Fruit fly (Drosophila melanogaster) whole organism, adult: ENCODE measurements around the gene CG7115.

Experiments
- CG11617 ChIP-seq: fragments of 200-800 bp; sonication (Bioruptor generic); optimal IDR thresholded peaks from 2 replicates; lab custom pipeline; 2017; ENCODE audit warnings: mild to moderate bottlenecking, missing biosample characterization, missing genetic modification reagents, missing genetic modification characterization
- CG14711 ChIP-seq: fragments of 200-800 bp; sonication (Bioruptor generic); optimal IDR thresholded peaks from 2 replicates; lab custom pipeline; 2018; ENCODE audit warnings: missing biosample characterization, mild to moderate bottlenecking, missing genetic modification characterization, moderate library complexity
- CG1620 ChIP-seq: fragments of 200-800 bp; sonication (Bioruptor generic); optimal IDR thresholded peaks from 2 replicates; lab custom pipeline; 2016; ENCODE audit warnings: missing biosample characterization, missing genetic modification characterization
- CG5204 ChIP-seq: fragments of 200-800 bp; sonication (Bioruptor generic); optimal IDR thresholded peaks from 2 replicates; lab custom pipeline; 2016; ENCODE audit warnings: missing biosample characterization, missing genetic modification characterization
- Clk ChIP-seq: fragments of 200-800 bp; sonication (Bioruptor generic); optimal IDR thresholded peaks from 2 replicates; lab custom pipeline; 2017; ENCODE audit warnings: missing biosample characterization, missing genetic modification characterization
- tj ChIP-seq: fragments of 200-800 bp; sonication (Bioruptor generic); optimal IDR thresholded peaks from 3 replicates; lab custom pipeline; 2017; ENCODE audit warnings: missing biosample characterization, mild to moderate bottlenecking, missing genetic modification characterization, moderate library complexity

DNA sequence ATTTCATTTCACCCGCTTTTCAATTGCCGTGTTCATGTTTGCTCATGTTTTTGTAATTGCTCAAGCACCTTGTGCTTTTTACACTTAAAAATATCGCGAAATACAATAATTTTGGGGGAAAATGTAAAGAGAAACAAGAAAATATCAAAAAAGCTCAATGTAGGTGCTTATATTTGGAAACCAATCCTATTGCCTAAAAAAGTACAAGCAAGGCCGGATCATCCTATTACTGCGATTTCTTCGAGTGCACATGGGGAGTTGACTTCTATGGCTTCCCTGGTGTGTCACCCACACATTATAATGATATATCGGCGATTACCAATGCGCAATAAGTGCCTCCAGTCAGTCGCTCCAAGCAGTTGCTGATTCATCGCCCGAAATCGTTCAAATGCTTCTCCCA lies 20.3 kb downstream of the CG7115 start:
- no peak for TF ChIP-seq CG11617 (GFP tag; lab: Kevin White, UChicago)
- TF ChIP-seq CG14711 (tag; lab: Kevin White, UChicago), result no peak
- no peak for TF ChIP-seq CG5204 (GFP tag; lab: Kevin White, UChicago)
- no peak for TF ChIP-seq tj (GFP tag; lab: Kevin White, UChicago)
- no peak for TF ChIP-seq CG1620 (GFP tag; lab: Kevin White, UChicago)
- no peak for TF ChIP-seq Clk
